Worm (Caenorhabditis elegans) whole organism, L4 larva: ENCODE results near the gene C34D4.3.

Source experiments
- D1046.2 ChIP-seq: fragments of 200-800 bp; sonication (Bioruptor generic); IDR thresholded peaks from 2 replicates; pipeline ENCODE4 v1.3.6; 2022; ENCODE audit warnings: missing genetic modification characterization, missing compliant biosample characterization
- F10B5.3 ChIP-seq: sonication (generic microtip); optimal IDR thresholded peaks from 2 replicates; lab custom pipeline; 2016; ENCODE audit warnings: mild to moderate bottlenecking, missing genetic modification characterization, missing compliant biosample characterization
- F37D6.2 ChIP-seq: sonication (generic microtip); optimal IDR thresholded peaks from 2 replicates; lab custom pipeline; 2016; ENCODE audit warnings: mild to moderate bottlenecking, missing genetic modification characterization, missing compliant biosample characterization
- F44E2.7 ChIP-seq: fragments of 200-800 bp; sonication (Bioruptor generic); IDR thresholded peaks from 2 replicates; pipeline ENCODE4 v2.1.2; 2022; ENCODE audit warnings: missing genetic modification characterization, missing compliant biosample characterization
- R02D3.7 ChIP-seq: fragments of 150-350 bp; sonication (generic microtip); optimal IDR thresholded peaks from 3 replicates; lab custom pipeline; 2014; ENCODE audit warnings: missing biosample characterization, missing genetic modification characterization
- T20F7.1 ChIP-seq: fragments of 200-800 bp; sonication (Bioruptor generic); optimal IDR thresholded peaks from 2 replicates; lab custom pipeline; 2018; ENCODE audit warnings: mild to moderate bottlenecking, missing genetic modification characterization, missing compliant biosample characterization
- Y105C5A.15 ChIP-seq: fragments of 200-800 bp; sonication (Bioruptor generic); IDR thresholded peaks from 2 replicates; pipeline ENCODE4 v1.3.6; 2022; ENCODE audit warnings: missing genetic modification characterization, missing compliant biosample characterization
- ZK546.5 ChIP-seq, 2 experiments: sonication (generic microtip); optimal IDR thresholded peaks; 2 replicates each; lab custom pipeline; 2017; ENCODE audit warnings: missing biosample characterization in 2 of 2, missing genetic modification characterization in 2 of 2
- ama-1 ChIP-seq: fragments of 150-350 bp; optimal IDR thresholded peaks from 2 replicates; lab custom pipeline; 2014; ENCODE audit warnings: inconsistent platforms, mixed read lengths
- arid-1 ChIP-seq: fragments of 200-800 bp; sonication (Bioruptor generic); conservative IDR thresholded peaks from 2 replicates; pipeline ENCODE4 v1.3.6; 2022; ENCODE audit warnings: missing genetic modification reagents, missing genetic modification characterization, missing compliant biosample characterization
- attf-4 ChIP-seq: sonication (generic microtip); optimal IDR thresholded peaks from 3 replicates; lab custom pipeline; 2017; ENCODE audit warnings: missing biosample characterization, missing genetic modification characterization
- ceh-62 ChIP-seq: sonication (generic microtip); optimal IDR thresholded peaks from 2 replicates; lab custom pipeline; 2017; ENCODE audit warnings: missing biosample characterization, missing genetic modification characterization
- ces-1 ChIP-seq: fragments of 150-350 bp; sonication (generic microtip); optimal IDR thresholded peaks from 4 replicates; lab custom pipeline; 2014; ENCODE audit warnings: missing biosample characterization, missing genetic modification reagents, missing genetic modification characterization
- ctbp-1 ChIP-seq: fragments of 200-800 bp; sonication (Bioruptor generic); IDR thresholded peaks from 2 replicates; pipeline ENCODE4 v1.3.6; 2022; ENCODE audit warnings: missing genetic modification reagents, missing genetic modification characterization, missing compliant biosample characterization
- daf-12 ChIP-seq: fragments of 150-350 bp; optimal IDR thresholded peaks from 2 replicates; lab custom pipeline; 2014; ENCODE audit warnings: missing biosample characterization, missing genetic modification reagents, missing genetic modification characterization
- dpl-1 ChIP-seq: fragments of 150-350 bp; optimal IDR thresholded peaks from 2 replicates; lab custom pipeline; 2014; ENCODE audit warnings: missing biosample characterization, missing genetic modification reagents, missing genetic modification characterization
- duxl-1 ChIP-seq: sonication (generic microtip); optimal IDR thresholded peaks from 2 replicates; lab custom pipeline; 2016; ENCODE audit warnings: mild to moderate bottlenecking, missing genetic modification characterization, moderate library complexity, missing compliant biosample characterization; ENCODE audit not compliant: poor library complexity
- egl-27 ChIP-seq: sonication (generic microtip); optimal IDR thresholded peaks from 3 replicates; lab custom pipeline; 2017; ENCODE audit warnings: missing biosample characterization, missing genetic modification reagents, missing genetic modification characterization
- egl-43 ChIP-seq: fragments of 200-800 bp; sonication (Bioruptor generic); IDR thresholded peaks from 2 replicates; pipeline ENCODE4 v1.3.6; 2022; ENCODE audit warnings: missing genetic modification reagents, missing genetic modification characterization, missing compliant biosample characterization
- fkh-10 ChIP-seq: fragments of 150-350 bp; optimal IDR thresholded peaks from 2 replicates; lab custom pipeline; 2014; ENCODE audit warnings: missing biosample characterization, missing genetic modification reagents, missing genetic modification characterization
- fos-1 ChIP-seq: fragments of 150-350 bp; optimal IDR thresholded peaks from 2 replicates; lab custom pipeline; 2014; ENCODE audit warnings: missing biosample characterization, missing genetic modification characterization
- gei-8 ChIP-seq: fragments of 200-800 bp; sonication (Bioruptor generic); optimal IDR thresholded peaks from 2 replicates; lab custom pipeline; 2018; ENCODE audit warnings: mild to moderate bottlenecking, missing genetic modification characterization, missing compliant biosample characterization
- hlh-11 ChIP-seq: fragments of 200-800 bp; sonication (Bioruptor generic); optimal IDR thresholded peaks from 2 replicates; lab custom pipeline; 2018; ENCODE audit warnings: mild to moderate bottlenecking, missing genetic modification characterization, missing compliant biosample characterization
- hmg-1.1 ChIP-seq: fragments of 200-800 bp; sonication (Bioruptor generic); IDR thresholded peaks from 2 replicates; pipeline ENCODE4 v1.3.6; 2022; ENCODE audit warnings: missing genetic modification reagents, missing genetic modification characterization, missing compliant biosample characterization
- lim-7 ChIP-seq: fragments of 200-800 bp; sonication (Bioruptor generic); IDR thresholded peaks from 2 replicates; pipeline ENCODE4 v1.3.6; 2022; ENCODE audit warnings: missing genetic modification characterization, missing compliant biosample characterization
- lin-13 ChIP-seq: fragments of 150-350 bp; optimal IDR thresholded peaks from 2 replicates; lab custom pipeline; 2014; ENCODE audit warnings: missing biosample characterization, missing genetic modification reagents, missing genetic modification characterization
- lin-29 ChIP-seq: fragments of 200-800 bp; sonication (Bioruptor generic); IDR thresholded peaks from 2 replicates; pipeline ENCODE4 v1.3.6; 2022; ENCODE audit warnings: missing genetic modification reagents, missing genetic modification characterization, missing compliant biosample characterization
- lin-38 ChIP-seq: fragments of 200-800 bp; sonication (Bioruptor generic); IDR thresholded peaks from 2 replicates; pipeline ENCODE4 v1.3.6; 2022; ENCODE audit warnings: missing genetic modification reagents, missing genetic modification characterization, missing compliant biosample characterization
- madf-5 ChIP-seq, 2 experiments: fragments of 200-800 bp; sonication (Bioruptor generic); IDR thresholded peaks; 2 replicates each; pipeline ENCODE4 v1.3.6; 2022; ENCODE audit warnings: missing compliant biosample characterization in 2 of 2, missing genetic modification characterization in 2 of 2
- mxl-3 ChIP-seq: fragments of 200-800 bp; sonication (Bioruptor generic); optimal IDR thresholded peaks from 2 replicates; lab custom pipeline; 2018; ENCODE audit warnings: mild to moderate bottlenecking, missing genetic modification characterization, missing compliant biosample characterization
- nhr-11 ChIP-seq: fragments of 150-350 bp; optimal IDR thresholded peaks from 2 replicates; lab custom pipeline; 2014; ENCODE audit warnings: missing biosample characterization, missing genetic modification characterization
- nhr-25 ChIP-seq: sonication (generic microtip); optimal IDR thresholded peaks from 2 replicates; lab custom pipeline; 2017; ENCODE audit warnings: missing genetic modification characterization, mild to moderate bottlenecking, missing compliant biosample characterization, antibody characterized with exemption, moderate library complexity, borderline replicate concordance; ENCODE audit not compliant: insufficient read depth
- nhr-77 ChIP-seq: fragments of 150-350 bp; optimal IDR thresholded peaks from 2 replicates; lab custom pipeline; 2014; ENCODE audit warnings: missing biosample characterization, missing genetic modification characterization
- pha-4 ChIP-seq, 2 experiments: fragments of 150-350 bp in 1 of 2; fragments of 200-800 bp in 1 of 2; sonication (Bioruptor generic) in 1 of 2; IDR thresholded peaks in 1 of 2; optimal IDR thresholded peaks in 1 of 2; 2 replicates each; pipeline versions ENCODE4 v1.3.6 to Lab custom; 2014 to 2022; ENCODE audit warnings: missing genetic modification characterization in 2 of 2, missing genetic modification reagents in 2 of 2, missing biosample characterization in 1 of 2, missing compliant biosample characterization in 1 of 2
- php-3 ChIP-seq: fragments of 200-800 bp; sonication (Bioruptor generic); IDR thresholded peaks from 2 replicates; pipeline ENCODE4 v1.3.6; 2022; ENCODE audit warnings: missing genetic modification reagents, missing genetic modification characterization, missing compliant biosample characterization
- pqm-1 ChIP-seq: sonication (generic microtip); optimal IDR thresholded peaks from 2 replicates; lab custom pipeline; 2017; ENCODE audit warnings: missing biosample characterization, missing genetic modification characterization
- saeg-2 ChIP-seq: fragments of 200-800 bp; sonication (Bioruptor generic); IDR thresholded peaks from 2 replicates; pipeline ENCODE4 v1.3.6; 2022; ENCODE audit warnings: missing genetic modification reagents, missing genetic modification characterization, missing compliant biosample characterization
- spr-1 ChIP-seq: sonication (generic microtip); optimal IDR thresholded peaks from 2 replicates; lab custom pipeline; 2016; ENCODE audit warnings: mild to moderate bottlenecking, missing genetic modification characterization, missing compliant biosample characterization
- tra-1 ChIP-seq: fragments of 200-800 bp; sonication (Bioruptor generic); IDR thresholded peaks from 2 replicates; pipeline ENCODE4 v1.3.6; 2022; ENCODE audit warnings: missing genetic modification reagents, missing genetic modification characterization, missing compliant biosample characterization
- unc-39 ChIP-seq: sonication (generic microtip); optimal IDR thresholded peaks from 2 replicates; lab custom pipeline; 2017; ENCODE audit warnings: missing biosample characterization, missing genetic modification characterization
- unc-62 ChIP-seq, 3 experiments: fragments of 150-350 bp in 1 of 3; sonication (generic microtip); optimal IDR thresholded peaks in 2 of 3; peaks in 1 of 3; 1 replicate in 1 of 3; 2 replicates in 2 of 3; lab custom pipeline; 2014 to 2017; ENCODE audit warnings: missing biosample characterization in 3 of 3, missing genetic modification characterization in 3 of 3, missing genetic modification reagents in 3 of 3, missing genotype in 1 of 3
- zip-11 ChIP-seq: fragments of 200-800 bp; sonication (Bioruptor generic); IDR thresholded peaks from 2 replicates; pipeline ENCODE4 v1.3.6; 2022; ENCODE audit warnings: missing genetic modification characterization, missing compliant biosample characterization

C34D4.3 gene

ce11 chrIV:7182818-7183217 lies 29.4 kb downstream of the C34D4.3 start (continued):
- TF ChIP-seq lin-38 (GFP tag; lab: Robert Waterston, UW) (no peak), nhr-25 (no peak), spr-1 (no peak), ZK546.5 (tag; optimal IDR thresholded peaks at IDR 0.05; lab: Kevin White, UChicago) (no peak), ceh-62 (tag; lab: Kevin White, UChicago) (no peak), Y105C5A.15 (GFP tag; lab: Robert Waterston, UW) (no peak), duxl-1 (no peak), pqm-1 (tag; lab: Kevin White, UChicago) (no peak), R02D3.7 (tag; lab: Kevin White, UChicago) (no peak), ctbp-1 (GFP tag; lab: Robert Waterston, UW) (no peak), lim-7 (no peak), lin-29 (GFP tag; lab: Robert Waterston, UW) (no peak), ces-1 (GFP tag; lab: Kevin White, UChicago) (no peak), T20F7.1 (peak; percentile 40), php-3 (peak; percentile 54; the same call in 1 of the 2 replicates), F44E2.7 (GFP tag; lab: Robert Waterston, UW) (no peak), nhr-77 (tag; lab: Kevin White, UChicago) (no peak), madf-5 (GFP tag; IDR thresholded peaks at IDR 0.05; lab: Robert Waterston, UW) (no peak), F37D6.2 (tag; lab: Kevin White, UChicago) (no peak), lin-13 (GFP tag; lab: Kevin White, UChicago) (no peak), unc-39 (no peak), hlh-11 (peak; percentile 38), nhr-11 (no peak), fkh-10 (GFP tag; lab: Kevin White, UChicago) (no peak), pha-4 (GFP tag; IDR thresholded peaks at IDR 0.05; lab: Robert Waterston, UW) (no peak), pha-4 (tag; optimal IDR thresholded peaks at IDR 0.05; lab: Kevin White, UChicago) (no peak), saeg-2 (GFP tag; lab: Robert Waterston, UW) (no peak), gei-8 (no peak), egl-27 (tag; lab: Kevin White, UChicago) (no peak), attf-4 (tag; lab: Kevin White, UChicago) (no peak), zip-11 (GFP tag; lab: Robert Waterston, UW) (no peak), arid-1 (no peak), ama-1 (lab: Kevin White, UChicago) (no peak), dpl-1 (GFP tag; lab: Kevin White, UChicago) (no peak), tra-1 (GFP tag; lab: Robert Waterston, UW) (0 out of 2 replicates have a peak, but pooled peaks have one; percentile 49), D1046.2 (GFP tag; lab: Robert Waterston, UW) (no peak), mxl-3 (GFP tag; lab: Kevin White, UChicago) (no peak), daf-12 (tag; lab: Kevin White, UChicago) (no peak), unc-62 (GFP tag; optimal IDR thresholded peaks at IDR 0.05 in 1 of 2; lab: Kevin White, UChicago) (peak in 1 of 2 experiments; percentile 4), unc-62 (tag; optimal IDR thresholded peaks at IDR 0.05; lab: Kevin White, UChicago) (no peak), egl-43 (GFP tag; lab: Robert Waterston, UW) (no peak), F10B5.3 (tag; lab: Kevin White, UChicago) (no peak), hmg-1.1 (GFP tag; lab: Robert Waterston, UW) (no peak)
- TF ChIP-seq, all 104 proteins: peak for 10

DNA sequence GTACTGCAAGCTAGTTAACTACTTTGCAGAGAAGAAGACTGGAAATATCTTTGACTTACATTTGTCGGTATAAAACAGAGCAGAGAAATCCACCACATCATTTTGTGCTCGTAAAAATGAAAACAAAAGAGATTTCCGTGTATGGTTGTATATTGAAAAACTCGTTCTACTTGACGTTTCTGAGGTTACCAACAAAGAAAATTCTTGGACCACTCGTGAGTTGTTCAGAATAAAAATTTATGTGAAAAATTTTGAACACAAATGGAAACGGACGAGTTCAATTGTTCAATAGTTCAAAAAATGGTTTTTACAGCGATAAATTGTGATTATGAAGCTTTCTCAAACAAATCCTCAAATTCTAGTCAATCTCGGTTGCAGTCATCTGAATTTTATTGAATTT lies 31.1 kb downstream of the C34D4.3 start, which contains the start of gene clec-179:
Gene clec-179 (minus strand): TSS at position 101 of the 400 bp plus-strand sequence.
- TF ChIP-seq ZK546.5 (tag; optimal IDR thresholded peaks at IDR 0.05; lab: Kevin White, UChicago) (no peak), attf-4 (tag; lab: Kevin White, UChicago) (no peak), F10B5.3 (tag; lab: Kevin White, UChicago) (no peak), fos-1 (tag; lab: Kevin White, UChicago) (no peak)
